Worm (Caenorhabditis elegans) whole organism, young adult: Measurements from ENCODE around the gene tag-290.

Experiments
- ama-1 ChIP-seq, 3 experiments: fragments of 150-350 bp in 1 of 3; sonication (generic microtip) in 2 of 3; optimal IDR thresholded peaks; 2 replicates each; lab custom pipeline; 2014 to 2018; ENCODE audit warnings: missing biosample characterization in 2 of 3, missing genetic modification characterization in 2 of 3, missing genetic modification reagents in 2 of 3
- attf-5 ChIP-seq: fragments of 200-800 bp; sonication (Bioruptor generic); optimal IDR thresholded peaks from 2 replicates; lab custom pipeline; 2018; ENCODE audit warnings: mild to moderate bottlenecking, missing genetic modification characterization, missing compliant biosample characterization
- attf-6 ChIP-seq: fragments of 200-800 bp; sonication (Bioruptor generic); IDR thresholded peaks from 2 replicates; pipeline ENCODE4 v1.3.6; 2022; ENCODE audit warnings: missing genetic modification reagents, missing genetic modification characterization, missing compliant biosample characterization
- dpl-1 ChIP-seq: fragments of 150-350 bp; optimal IDR thresholded peaks from 2 replicates; lab custom pipeline; 2014; ENCODE audit warnings: missing biosample characterization, missing genetic modification reagents, missing genetic modification characterization
- mcd-1 ChIP-seq: fragments of 200-800 bp; sonication (Bioruptor generic); IDR thresholded peaks from 2 replicates; pipeline ENCODE4 v1.3.6; 2022; ENCODE audit warnings: missing genetic modification reagents, missing genetic modification characterization, missing compliant biosample characterization
- nfyb-1 ChIP-seq: fragments of 200-800 bp; sonication (Bioruptor generic); IDR thresholded peaks from 2 replicates; pipeline ENCODE4 v1.3.6; 2022; ENCODE audit warnings: missing genetic modification reagents, missing genetic modification characterization, missing compliant biosample characterization
- pha-4 ChIP-seq: fragments of 150-350 bp; sonication (generic microtip); optimal IDR thresholded peaks from 2 replicates; lab custom pipeline; 2014; ENCODE audit warnings: missing biosample characterization, missing genetic modification reagents, missing genetic modification characterization
- snpc-4 ChIP-seq, 5 experiments: fragments of 150-350 bp in 1 of 5; sonication (generic microtip) in 4 of 5; optimal IDR thresholded peaks; 2 replicates each; lab custom pipeline; 2014 to 2018; ENCODE audit warnings: missing genetic modification characterization in 5 of 5, missing biosample characterization in 3 of 5, antibody characterized with exemption in 2 of 5, mild to moderate bottlenecking in 2 of 5, missing compliant biosample characterization in 2 of 5, missing genotype in 2 of 5, moderate library complexity in 2 of 5, missing genetic modification reagents in 1 of 5
- ztf-22 ChIP-seq: fragments of 200-800 bp; sonication (Bioruptor generic); optimal IDR thresholded peaks from 2 replicates; lab custom pipeline; 2018; ENCODE audit warnings: mild to moderate bottlenecking, missing genetic modification characterization, moderate library complexity, missing compliant biosample characterization
- ztf-28 ChIP-seq: fragments of 200-800 bp; sonication (Bioruptor generic); IDR thresholded peaks from 2 replicates; pipeline ENCODE4 v1.3.6; 2022; ENCODE audit warnings: missing genetic modification reagents, missing genetic modification characterization, missing compliant biosample characterization

- TF ChIP-seq dpl-1 (GFP tag; lab: Kevin White, UChicago) = no peak
- no peak for TF ChIP-seq ztf-28 (GFP tag; lab: Robert Waterston, UW)
- TF ChIP-seq nfyb-1 (GFP tag; lab: Robert Waterston, UW) = peak; percentile 92
- TF ChIP-seq pha-4 = peak; percentile 43
- TF ChIP-seq ama-1 (optimal IDR thresholded peaks at IDR 0.05; lab: Kevin White, UChicago) = no peak
- TF ChIP-seq ama-1 (GFP tag; optimal IDR thresholded peaks at IDR 0.05; lab: Kevin White, UChicago) = no peak
- peak; percentile 70 for TF ChIP-seq attf-5 (GFP tag; lab: Kevin White, UChicago)
- TF ChIP-seq ztf-22 (GFP tag; lab: Kevin White, UChicago) = peak; percentile 97
- no peak for TF ChIP-seq attf-6 (GFP tag; lab: Robert Waterston, UW)
- 0 out of 2 replicates have a peak, but pooled peaks have one; percentile 21 for TF ChIP-seq mcd-1 (GFP tag; lab: Robert Waterston, UW)
- TF ChIP-seq snpc-4 (GFP tag; optimal IDR thresholded peaks at IDR 0.05; lab: Kevin White, UChicago) = no peak
- TF ChIP-seq snpc-4 (tag; optimal IDR thresholded peaks at IDR 0.05; lab: Kevin White, UChicago) = peak in 2 of 4 experiments; percentile 63 to 69
These were observed 40.2 kb upstream of the tag-290 start, which contains the start of the genes H12C20.7 and nhr-68 for ce11 chrV:11572803-11573490.
